Fruit fly (Drosophila melanogaster): ENCODE results near the gene Spps.

The Spps gene

DNA sequence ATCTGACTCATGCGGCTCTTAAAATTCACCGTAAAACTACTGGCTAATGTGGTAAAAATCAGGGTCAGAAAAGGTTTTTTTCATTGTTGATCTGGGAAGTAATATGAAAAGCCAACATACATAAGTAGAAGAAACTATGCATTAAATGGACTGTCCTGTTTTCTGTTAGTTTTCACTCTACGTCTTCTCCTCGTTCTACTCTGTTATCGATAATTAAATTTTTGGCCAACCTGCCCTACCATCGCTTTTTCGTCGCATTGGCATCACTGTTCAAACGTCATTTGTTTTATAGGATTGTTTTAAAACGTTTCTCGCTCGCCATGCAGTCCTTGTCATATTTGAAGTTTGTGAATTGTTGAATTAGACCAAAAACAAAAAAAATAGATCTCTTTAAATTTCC lies 8.0 kb upstream of the Spps start:
- peak; percentile 54 for TF ChIP-seq psq (GFP tag; optimal IDR thresholded peaks at IDR 0.05)
- no peak for TF ChIP-seq CG9705 (GFP tag; optimal IDR thresholded peaks at IDR 0.05)

- TF ChIP-seq jim (GFP tag; optimal IDR thresholded peaks at IDR 0.05) = no peak
- TF ChIP-seq psq (GFP tag; optimal IDR thresholded peaks at IDR 0.05) = peak; percentile 69
- TF ChIP-seq Rel (GFP tag; optimal IDR thresholded peaks at IDR 0.05) = no peak
- peak; percentile 7 for TF ChIP-seq Rel (tag; optimal IDR thresholded peaks at IDR 0.05)
These were observed 7.4 kb upstream of the Spps start for dm6 chr3R:24234162-24234529.

- TF ChIP-seq psq (GFP tag; optimal IDR thresholded peaks at IDR 0.05) (peak; percentile 86), Rel (GFP tag; optimal IDR thresholded peaks at IDR 0.05) (no peak), Rel (tag; optimal IDR thresholded peaks at IDR 0.05) (peak; percentile 90), Hr78 (GFP tag; optimal IDR thresholded peaks at IDR 0.05) (no peak)
These were observed 6.8 kb upstream of the Spps start for dm6 chr3R:24233366-24234161.

DNA sequence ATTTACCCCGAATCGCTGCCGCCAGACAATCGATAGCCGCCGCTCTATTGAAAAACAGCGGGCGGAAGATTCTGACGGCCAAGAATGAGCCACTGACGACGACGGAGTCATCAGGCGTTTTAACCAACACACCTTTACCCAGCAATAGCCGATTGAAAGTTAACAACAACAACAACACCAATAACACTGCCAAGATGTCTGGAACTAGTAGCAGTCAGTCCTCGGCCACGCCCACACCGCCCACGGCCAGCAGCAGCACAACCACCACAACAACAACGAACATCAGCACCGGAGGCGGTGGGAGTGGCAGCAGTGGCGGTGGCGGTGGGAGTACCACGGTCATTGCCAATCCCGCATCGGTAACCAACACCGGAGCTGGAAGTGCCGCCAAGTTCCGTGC lies 5.2 kb upstream of the Spps start:
- TF ChIP-seq CG32264 (GFP tag; optimal IDR thresholded peaks at IDR 0.05) (no peak), CrebA (GFP tag; optimal IDR thresholded peaks at IDR 0.05; ENCODE audit: borderline replicate concordance) (no peak), h (GFP tag; optimal IDR thresholded peaks at IDR 0.05) (no peak), Sp1 (GFP tag; optimal IDR thresholded peaks at IDR 0.05) (no peak), Dif (GFP tag; optimal IDR thresholded peaks at IDR 0.05; ENCODE audit: partially characterized antibody) (no peak), Jra (GFP tag; optimal IDR thresholded peaks at IDR 0.05) (no peak), sv (GFP tag; optimal IDR thresholded peaks at IDR 0.05) (no peak), tai (GFP tag; optimal IDR thresholded peaks at IDR 0.05) (no peak)

- TF ChIP-seq Hr83 (GFP tag; optimal IDR thresholded peaks at IDR 0.05; ENCODE audit: poor library complexity, severe bottlenecking) = peak; percentile 59
- TF ChIP-seq N (GFP tag; optimal IDR thresholded peaks at IDR 0.05) = peak; percentile 59
- TF ChIP-seq Dfd (GFP tag; optimal IDR thresholded peaks at IDR 0.05) = peak; percentile 56
- TF ChIP-seq HLH106 (tag; optimal IDR thresholded peaks at IDR 0.05) = no peak
- TF ChIP-seq foxo (GFP tag; optimal IDR thresholded peaks at IDR 0.05) = no peak
- peak; percentile 35 for TF ChIP-seq Jra (GFP tag; optimal IDR thresholded peaks at IDR 0.05)
- TF ChIP-seq Dif (GFP tag; optimal IDR thresholded peaks at IDR 0.05; ENCODE audit: partially characterized antibody) = peak; percentile 7
- peak; percentile 14 for TF ChIP-seq Hnf4 (GFP tag; optimal IDR thresholded peaks at IDR 0.05)
- peak; percentile 2 for TF ChIP-seq h (GFP tag; optimal IDR thresholded peaks at IDR 0.05)
- TF ChIP-seq rgr (GFP tag; optimal IDR thresholded peaks at IDR 0.05) = peak; percentile 39
- TF ChIP-seq dmrt93B (GFP tag; optimal IDR thresholded peaks at IDR 0.05) = no peak
- peak; percentile 96 for TF ChIP-seq psq (GFP tag; optimal IDR thresholded peaks at IDR 0.05)
These were observed 4.4 kb upstream of the Spps start for dm6 chr3R:24231206-24231502.

DNA sequence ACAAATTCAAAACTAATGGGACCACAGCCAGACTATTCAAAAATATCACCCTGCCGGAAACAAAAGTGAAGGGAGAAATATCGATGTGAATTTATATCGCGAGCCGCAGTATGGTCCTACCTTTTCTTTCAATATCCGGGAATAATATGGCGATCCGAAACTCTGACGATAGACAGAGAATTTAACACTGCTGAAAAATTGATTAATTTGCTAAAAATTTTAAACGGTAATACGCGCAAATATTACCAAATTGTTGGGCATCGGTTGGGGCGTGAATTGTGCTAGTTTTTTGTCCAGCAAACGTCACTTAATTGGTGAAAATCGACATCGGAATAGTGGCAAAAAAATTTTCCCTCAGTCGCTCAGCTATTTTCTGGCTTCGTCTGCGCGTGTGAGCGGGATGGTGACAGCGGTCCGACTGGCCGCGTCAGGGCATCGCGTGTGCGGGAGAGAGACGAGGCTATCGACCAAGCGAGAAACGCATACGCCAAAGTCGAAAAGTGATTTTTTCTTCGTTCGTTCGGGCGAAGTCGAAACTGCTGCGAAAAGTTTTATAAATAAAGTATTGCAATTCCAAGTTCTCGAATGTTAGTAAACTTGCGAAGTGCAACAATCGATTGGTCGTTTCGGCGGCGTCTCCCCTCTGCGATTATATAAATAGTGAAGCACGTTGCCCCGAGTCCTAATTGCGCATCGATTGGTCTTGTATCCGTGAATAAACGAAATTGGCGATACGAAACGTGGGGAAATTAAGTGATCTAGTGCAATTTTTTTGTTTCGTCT lies 3.9 kb upstream of the Spps start, which contains the start of gene mask:
mask (plus strand) TSS at position 140 of the 783 bp plus-strand sequence.
- TF ChIP-seq lola (GFP tag; optimal IDR thresholded peaks at IDR 0.05) (no peak), Hr83 (GFP tag; optimal IDR thresholded peaks at IDR 0.05; ENCODE audit: poor library complexity, severe bottlenecking) (peak; percentile 96), dl (GFP tag; optimal IDR thresholded peaks at IDR 0.05; ENCODE audit: insufficient read depth in 1 of 2, partially characterized antibody in 2 of 2) (no peak), Dif (GFP tag; optimal IDR thresholded peaks at IDR 0.05; ENCODE audit: partially characterized antibody) (peak; percentile 8), pan (optimal IDR thresholded peaks at IDR 0.05) (no peak), dsf (GFP tag; optimal IDR thresholded peaks at IDR 0.05; ENCODE audit: borderline replicate concordance) (peak; percentile 12), psq (GFP tag; optimal IDR thresholded peaks at IDR 0.05) (no peak), woc (GFP tag; optimal IDR thresholded peaks at IDR 0.05) (peak; percentile 31), foxo (GFP tag; optimal IDR thresholded peaks at IDR 0.05) (peak; percentile 47 to 61), fru (GFP tag; optimal IDR thresholded peaks at IDR 0.05) (peak; percentile 63), HLH106 (tag; optimal IDR thresholded peaks at IDR 0.05) (peak; percentile 67), OdsH (GFP tag; optimal IDR thresholded peaks at IDR 0.05) (peak; percentile 72), Mio (GFP tag; optimal IDR thresholded peaks at IDR 0.05) (peak; percentile 23), Hnf4 (GFP tag; optimal IDR thresholded peaks at IDR 0.05) (peak; percentile 59), brk (GFP tag; optimal IDR thresholded peaks at IDR 0.05) (no peak), Rel (GFP tag; optimal IDR thresholded peaks at IDR 0.05) (no peak), Rel (tag; optimal IDR thresholded peaks at IDR 0.05) (peak; percentile 40), CG32264 (GFP tag; optimal IDR thresholded peaks at IDR 0.05) (peak; percentile 32), Sp1 (GFP tag; optimal IDR thresholded peaks at IDR 0.05) (peak; percentile 83), ey (GFP tag; optimal IDR thresholded peaks at IDR 0.05) (peak; percentile 50), dmrt93B (GFP tag; optimal IDR thresholded peaks at IDR 0.05) (peak; percentile 90), Jra (GFP tag; optimal IDR thresholded peaks at IDR 0.05) (peak; percentile 73), br (GFP tag; optimal IDR thresholded peaks at IDR 0.05) (peak; percentile 77), sv (GFP tag; optimal IDR thresholded peaks at IDR 0.05) (peak; percentile 69), Hr78 (GFP tag; optimal IDR thresholded peaks at IDR 0.05) (no peak), CG9705 (GFP tag; optimal IDR thresholded peaks at IDR 0.05) (peak; percentile 88), rgr (GFP tag; optimal IDR thresholded peaks at IDR 0.05) (peak; percentile 91), h (GFP tag; optimal IDR thresholded peaks at IDR 0.05) (peak; percentile 77)

Data from whole organism, wandering third instar larva.